Worm (Caenorhabditis elegans): Measurements from ENCODE around the gene srg-68.

DNA sequence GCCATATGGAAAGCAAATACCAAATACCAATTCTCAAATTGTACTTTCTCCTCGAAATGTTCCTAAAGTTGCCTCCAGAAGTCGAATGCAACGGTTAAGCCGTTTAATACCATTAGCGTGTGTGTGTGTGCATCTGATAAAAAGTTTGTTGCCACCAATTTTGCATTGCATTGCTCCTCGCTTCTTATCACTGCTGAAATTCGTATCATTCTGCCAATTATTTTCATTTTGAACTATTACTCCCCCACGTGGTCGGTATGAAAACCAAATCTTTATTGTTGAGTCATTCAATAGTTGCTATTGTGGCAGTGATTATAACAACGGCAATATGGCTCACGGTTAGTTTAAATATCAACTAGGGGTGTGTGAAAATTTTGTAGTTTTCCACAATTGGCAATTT lies 25.0 kb upstream of the srg-68 start, which contains the start of gene T05C3.6:
- TF ChIP-seq snu-23 (GFP tag; optimal IDR thresholded peaks at IDR 0.05): no peak
- TF ChIP-seq nhr-28 (tag; optimal IDR thresholded peaks at IDR 0.05): no peak
- TF ChIP-seq nhr-237 (tag; optimal IDR thresholded peaks at IDR 0.05): no peak
- TF ChIP-seq egl-27 (tag; optimal IDR thresholded peaks at IDR 0.05): no peak
- no peak for TF ChIP-seq ztf-4 (tag; optimal IDR thresholded peaks at IDR 0.05)
